Fruit fly (Drosophila melanogaster): ENCODE data around the gene fwe.

dm6 chr3L:15813988-15814387 is 2.2 kb downstream of the fwe start:
- no peak for TF ChIP-seq Jra (GFP tag; optimal IDR thresholded peaks at IDR 0.05)
- no peak for TF ChIP-seq dl (GFP tag; optimal IDR thresholded peaks at IDR 0.05; ENCODE audit: insufficient read depth in 1 of 2, partially characterized antibody in 2 of 2)
- TF ChIP-seq h (GFP tag; optimal IDR thresholded peaks at IDR 0.05): no peak
- TF ChIP-seq pan (optimal IDR thresholded peaks at IDR 0.05): no peak
- TF ChIP-seq psq (GFP tag; optimal IDR thresholded peaks at IDR 0.05): no peak
- TF ChIP-seq jim (GFP tag; optimal IDR thresholded peaks at IDR 0.05): no peak
- no peak for TF ChIP-seq fru (GFP tag; optimal IDR thresholded peaks at IDR 0.05)
- TF ChIP-seq woc (GFP tag; optimal IDR thresholded peaks at IDR 0.05): no peak
- no peak for TF ChIP-seq br (GFP tag; optimal IDR thresholded peaks at IDR 0.05)
- no peak for TF ChIP-seq usp (GFP tag; optimal IDR thresholded peaks at IDR 0.05)
- TF ChIP-seq sage (GFP tag; optimal IDR thresholded peaks at IDR 0.05): no peak

All from whole organism, wandering third instar larva.